Worm (Caenorhabditis elegans): Measurements from ENCODE around the gene F58F9.9.

F58F9.9 gene

DNA sequence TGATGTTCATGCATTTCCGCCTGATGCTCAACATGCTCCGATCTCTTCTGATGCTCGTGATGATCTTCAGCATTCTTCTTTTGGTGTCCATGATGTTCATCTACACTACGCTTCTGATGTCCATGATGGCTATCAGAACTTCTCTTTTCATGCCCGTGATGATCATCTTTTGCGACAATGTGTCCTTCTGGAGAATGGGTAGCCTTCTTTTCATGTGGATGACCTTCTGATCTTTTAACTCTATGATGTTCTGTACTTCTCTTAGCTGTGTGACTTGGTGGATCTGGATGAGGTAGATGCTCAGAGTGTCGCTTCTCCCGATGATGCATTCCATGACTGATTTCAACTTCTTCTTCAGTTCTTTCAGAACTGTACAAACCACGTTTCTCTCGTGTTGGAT, 18.9 kb downstream of the F58F9.9 start:
- no peak for TF ChIP-seq F49E8.2 (tag; optimal IDR thresholded peaks at IDR 0.05; ENCODE audit: insufficient read depth)
- TF ChIP-seq madf-3 (GFP tag; IDR thresholded peaks at IDR 0.05), result 0 out of 2 replicates have a peak, but pooled peaks have one; percentile 52

DNA sequence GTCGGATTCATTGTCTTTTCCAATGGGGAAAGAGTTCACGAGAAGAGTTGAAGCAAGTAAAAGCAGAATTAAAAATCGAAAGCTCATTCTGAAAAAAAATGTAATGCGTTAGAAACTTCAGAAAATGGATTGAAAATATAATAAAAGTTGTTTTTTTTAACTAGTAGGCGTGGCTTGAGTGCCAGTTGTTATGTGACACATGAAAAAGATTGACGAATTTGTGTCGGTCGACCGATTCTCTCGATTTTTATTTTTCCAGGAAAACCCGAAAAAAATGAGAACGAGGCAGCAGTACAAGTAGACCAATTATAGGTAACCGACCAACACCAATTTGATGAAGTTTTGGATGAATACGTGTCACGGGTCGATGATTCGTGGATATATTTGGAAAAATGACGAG, 19.6 kb downstream of the F58F9.9 start, which contains the start of gene nlp-16:
Gene nlp-16 (minus strand): TSS at position 101 of the 400 bp plus-strand sequence.
- no peak for TF ChIP-seq madf-10 (tag; optimal IDR thresholded peaks at IDR 0.05)
- no peak for TF ChIP-seq die-1 (tag; optimal IDR thresholded peaks at IDR 0.05)

ce11 chrIV:6263244-6263643, 23.2 kb downstream of the F58F9.9 start, which contains the start of gene srv-28:
Gene srv-28 (minus strand): TSS chrIV:6263344.
- no peak for TF ChIP-seq ztf-25 (GFP tag; IDR thresholded peaks at IDR 0.05)
- TF ChIP-seq madf-3 (GFP tag; IDR thresholded peaks at IDR 0.05), result no peak
- no peak for TF ChIP-seq nfya-1 (tag; optimal IDR thresholded peaks at IDR 0.05; ENCODE audit: borderline replicate concordance, insufficient read depth)
- no peak for TF ChIP-seq lin-35 (GFP tag; optimal IDR thresholded peaks at IDR 0.05)
- no peak for TF ChIP-seq bed-2 (GFP tag; IDR thresholded peaks at IDR 0.05)
- TF ChIP-seq ztf-3 (GFP tag; optimal IDR thresholded peaks at IDR 0.05), result no peak
- TF ChIP-seq ceh-40 (GFP tag; IDR thresholded peaks at IDR 0.05), result no peak
- TF ChIP-seq cebp-2 (GFP tag; IDR thresholded peaks at IDR 0.05), result no peak
- no peak for TF ChIP-seq F39B2.1 (GFP tag; IDR thresholded peaks at IDR 0.05)
- TF ChIP-seq F22D6.2 (tag; optimal IDR thresholded peaks at IDR 0.05), result no peak
- TF ChIP-seq nfya-2 (GFP tag; IDR thresholded peaks at IDR 0.05), result no peak

- TF ChIP-seq ama-1 (optimal IDR thresholded peaks at IDR 0.05) (no peak), ama-1 (GFP tag; optimal IDR thresholded peaks at IDR 0.05) (no peak), madf-8 (GFP tag; conservative IDR thresholded peaks at IDR 0.05) (no peak), Y56A3A.18 (GFP tag; IDR thresholded peaks at IDR 0.05) (no peak), attf-6 (GFP tag; IDR thresholded peaks at IDR 0.05) (no peak), ztf-25 (GFP tag; IDR thresholded peaks at IDR 0.05) (no peak), let-607 (tag; optimal IDR thresholded peaks at IDR 0.05) (no peak), let-526 (GFP tag; IDR thresholded peaks at IDR 0.05) (no peak), sea-2 (GFP tag; IDR thresholded peaks at IDR 0.05) (no peak), nhr-120 (GFP tag; IDR thresholded peaks at IDR 0.05) (no peak), unc-62 (GFP tag; optimal IDR thresholded peaks at IDR 0.05) (no peak), dpl-1 (GFP tag; optimal IDR thresholded peaks at IDR 0.05) (no peak), lsl-1 (GFP tag; optimal IDR thresholded peaks at IDR 0.05) (no peak), rpc-1 (optimal IDR thresholded peaks at IDR 0.05) (no peak), rpc-1 (tag; optimal IDR thresholded peaks at IDR 0.05) (no peak), egl-18 (GFP tag; IDR thresholded peaks at IDR 0.05) (no peak)
These were observed 26.4 kb downstream of the F58F9.9 start, which contains the start of gene srv-29 for ce11 chrIV:6266499-6266898. Gene srv-29 (minus strand): TSS chrIV:6266599.

ce11 chrIV:6269346-6269745, 29.3 kb downstream of the F58F9.9 start, which contains the start of gene srv-30:
Gene srv-30 (minus strand): TSS chrIV:6269446.
- TF ChIP-seq chd-7 (tag; optimal IDR thresholded peaks at IDR 0.05) (no peak), rpc-1 (optimal IDR thresholded peaks at IDR 0.05) (no peak), rpc-1 (tag; optimal IDR thresholded peaks at IDR 0.05) (no peak), akir-1 (GFP tag; optimal IDR thresholded peaks at IDR 0.05) (no peak), atf-7 (tag; optimal IDR thresholded peaks at IDR 0.05) (no peak)

- no peak for TF ChIP-seq gei-17 (GFP tag; optimal IDR thresholded peaks at IDR 0.05)
- TF ChIP-seq Y53F4B.3 (GFP tag; IDR thresholded peaks at IDR 0.05), result no peak
- TF ChIP-seq T07F8.4 (tag; optimal IDR thresholded peaks at IDR 0.05), result no peak
- TF ChIP-seq somi-1 (GFP tag; optimal IDR thresholded peaks at IDR 0.05), result no peak
- no peak for TF ChIP-seq B0035.1 (tag; optimal IDR thresholded peaks at IDR 0.05)
- no peak for TF ChIP-seq nhr-90 (tag; optimal IDR thresholded peaks at IDR 0.05)
- TF ChIP-seq Y53G8AR.9 (GFP tag; conservative IDR thresholded peaks at IDR 0.05), result no peak
- no peak for TF ChIP-seq snpc-3.4 (tag; optimal IDR thresholded peaks at IDR 0.05)
These were observed 31.8 kb downstream of the F58F9.9 start, which contains the start of gene srv-31 for ce11 chrIV:6271923-6272322. Gene srv-31 (minus strand): TSS chrIV:6272023.
